Fruit fly (Drosophila melanogaster) whole organism, embryonic: ENCODE data around the gene Muc68D.

Experiments
- B-H2 ChIP-seq: fragments of 200-800 bp; sonication (Bioruptor generic); optimal IDR thresholded peaks from 2 replicates; lab custom pipeline; 2018; ENCODE audit warnings: missing biosample characterization, mild to moderate bottlenecking, missing genetic modification characterization
- CG11398 ChIP-seq: fragments of 200-800 bp; sonication (Bioruptor generic); optimal IDR thresholded peaks from 2 replicates; lab custom pipeline; 2016; ENCODE audit warnings: missing biosample characterization, missing genetic modification characterization
- CG13296 ChIP-seq: fragments of 200-800 bp; sonication (Bioruptor generic); optimal IDR thresholded peaks from 3 replicates; lab custom pipeline; 2018; ENCODE audit warnings: missing biosample characterization, mild to moderate bottlenecking, missing genetic modification characterization
- CG14667 ChIP-seq: fragments of 200-800 bp; sonication (Bioruptor generic); IDR thresholded peaks from 2 replicates; pipeline ENCODE4 v1.3.6; 2022; ENCODE audit warnings: missing biosample characterization, missing genetic modification characterization
- CG15269 ChIP-seq: fragments of 200-800 bp; sonication (Bioruptor generic); optimal IDR thresholded peaks from 2 replicates; lab custom pipeline; 2018; ENCODE audit warnings: missing biosample characterization, mild to moderate bottlenecking, missing genetic modification characterization, moderate library complexity
- CG15514 ChIP-seq: fragments of 200-800 bp; sonication (Bioruptor generic); optimal IDR thresholded peaks from 3 replicates; lab custom pipeline; 2017; ENCODE audit warnings: missing biosample characterization, missing genetic modification characterization, mild to moderate bottlenecking, moderate library complexity, missing genetic modification reagents
- CG17328 ChIP-seq: fragments of 200-800 bp; sonication (Bioruptor generic); IDR thresholded peaks from 2 replicates; pipeline ENCODE4 v1.3.6; 2022; ENCODE audit warnings: missing biosample characterization, missing genetic modification characterization
- CG18599 ChIP-seq: fragments of 200-800 bp; sonication (Bioruptor generic); optimal IDR thresholded peaks from 3 replicates; lab custom pipeline; 2017; ENCODE audit warnings: missing biosample characterization, missing genetic modification characterization, mild to moderate bottlenecking, moderate library complexity, missing genetic modification reagents
- CG33213 ChIP-seq: fragments of 200-800 bp; sonication (Bioruptor generic); optimal IDR thresholded peaks from 3 replicates; lab custom pipeline; 2016; ENCODE audit warnings: missing biosample characterization, missing genetic modification characterization
- CG34422 ChIP-seq: fragments of 200-800 bp; sonication (Bioruptor generic); IDR thresholded peaks from 3 replicates; pipeline ENCODE4 v1.3.6; 2022; ENCODE audit warnings: missing biosample characterization, missing genetic modification characterization
- CG3726 ChIP-seq: fragments of 200-800 bp; sonication (Bioruptor generic); IDR thresholded peaks from 3 replicates; pipeline ENCODE4, ENCODE4 v1.3.6; 2022; ENCODE audit warnings: missing biosample characterization, missing genetic modification characterization
- CG3995 ChIP-seq: fragments of 200-800 bp; sonication (Bioruptor generic); optimal IDR thresholded peaks from 3 replicates; lab custom pipeline; 2016; ENCODE audit warnings: missing biosample characterization, missing genetic modification characterization
- CG43689 ChIP-seq: fragments of 200-800 bp; sonication (Bioruptor generic); IDR thresholded peaks from 2 replicates; pipeline ENCODE4 v1.3.6; 2022; ENCODE audit warnings: missing biosample characterization, missing genetic modification characterization
- CG4617 ChIP-seq: fragments of 200-800 bp; sonication (Bioruptor generic); optimal IDR thresholded peaks from 3 replicates; lab custom pipeline; 2016; ENCODE audit warnings: missing biosample characterization, missing genetic modification characterization, borderline replicate concordance
- CG6683 ChIP-seq: fragments of 200-800 bp; sonication (Bioruptor generic); optimal IDR thresholded peaks from 2 replicates; lab custom pipeline; 2017; ENCODE audit warnings: missing biosample characterization, mild to moderate bottlenecking, missing genetic modification characterization, missing genetic modification reagents
- CG9215 ChIP-seq: fragments of 200-800 bp; sonication (Bioruptor generic); IDR thresholded peaks from 2 replicates; pipeline ENCODE4 v1.3.6; 2022; ENCODE audit warnings: missing biosample characterization, missing genetic modification characterization
- CoRest ChIP-seq: fragments of 200-800 bp; sonication (Bioruptor generic); optimal IDR thresholded peaks from 3 replicates; lab custom pipeline; 2018; ENCODE audit warnings: missing biosample characterization, mild to moderate bottlenecking, missing genetic modification characterization, moderate library complexity
- Dp ChIP-seq: fragments of 200-800 bp; sonication (Bioruptor generic); optimal IDR thresholded peaks from 2 replicates; lab custom pipeline; 2018; ENCODE audit warnings: missing biosample characterization, mild to moderate bottlenecking, missing genetic modification characterization, moderate library complexity
- Dref ChIP-seq: fragments of 200-800 bp; sonication (Bioruptor generic); IDR thresholded peaks from 2 replicates; pipeline ENCODE4 v1.3.6; 2022; ENCODE audit warnings: missing biosample characterization, missing genetic modification characterization
- Fer2 ChIP-seq: fragments of 200-800 bp; sonication (Bioruptor generic); optimal IDR thresholded peaks from 2 replicates; lab custom pipeline; 2018; ENCODE audit warnings: missing biosample characterization, mild to moderate bottlenecking, missing genetic modification characterization, moderate library complexity
- HmgD ChIP-seq: fragments of 200-800 bp; sonication (Bioruptor generic); optimal IDR thresholded peaks from 3 replicates; lab custom pipeline; 2016; ENCODE audit warnings: missing biosample characterization, missing genetic modification characterization
- HmgZ ChIP-seq: fragments of 200-800 bp; sonication (Bioruptor generic); optimal IDR thresholded peaks from 2 replicates; lab custom pipeline; 2018; ENCODE audit warnings: missing biosample characterization, mild to moderate bottlenecking, missing genetic modification characterization
- Lhr ChIP-seq: fragments of 200-800 bp; sonication (Bioruptor generic); optimal IDR thresholded peaks from 3 replicates; lab custom pipeline; 2017; ENCODE audit warnings: mild to moderate bottlenecking, missing biosample characterization, missing genetic modification reagents, missing genetic modification characterization
- MESR4 ChIP-seq: fragments of 200-800 bp; sonication (Bioruptor generic); optimal IDR thresholded peaks from 2 replicates; lab custom pipeline; 2018; ENCODE audit warnings: missing biosample characterization, mild to moderate bottlenecking, missing genetic modification characterization, moderate library complexity
- Pdp1 ChIP-seq, 2 experiments: fragments of 200-800 bp; sonication (Bioruptor generic); optimal IDR thresholded peaks; 3 replicates each; lab custom pipeline; 2016; ENCODE audit warnings: missing biosample characterization in 2 of 2, missing genetic modification characterization in 2 of 2, mild to moderate bottlenecking in 1 of 2, moderate library complexity in 1 of 2
- Poxn ChIP-seq: fragments of 200-800 bp; sonication (Bioruptor generic); IDR thresholded peaks from 2 replicates; pipeline ENCODE4 v1.3.6; 2022; ENCODE audit warnings: missing biosample characterization, missing genetic modification characterization
- Sry-β ChIP-seq: fragments of 200-800 bp; sonication (Bioruptor generic); optimal IDR thresholded peaks from 2 replicates; lab custom pipeline; 2018; ENCODE audit warnings: missing biosample characterization, mild to moderate bottlenecking, missing genetic modification characterization, moderate library complexity
- Usf ChIP-seq: fragments of 200-800 bp; sonication (Bioruptor generic); optimal IDR thresholded peaks from 2 replicates; lab custom pipeline; 2017; ENCODE audit warnings: missing genotype, missing biosample characterization, missing genetic modification characterization
- amos ChIP-seq: fragments of 200-800 bp; sonication (Bioruptor generic); IDR thresholded peaks from 2 replicates; pipeline ENCODE4 v1.3.6; 2022; ENCODE audit warnings: missing biosample characterization, missing genetic modification characterization; ENCODE audit not compliant: partially characterized antibody
- bowl ChIP-seq: fragments of 200-800 bp; sonication (Bioruptor generic); IDR thresholded peaks from 2 replicates; pipeline ENCODE4 v1.3.6; 2022; ENCODE audit warnings: missing biosample characterization, missing genetic modification characterization
- br ChIP-seq: fragments of >200 bp; optimal IDR thresholded peaks from 2 replicates; lab custom pipeline; 2017
- ci ChIP-seq: fragments of 200-800 bp; sonication (Bioruptor generic); IDR thresholded peaks from 3 replicates; pipeline ENCODE4 v1.3.6; 2022; ENCODE audit warnings: missing biosample characterization, missing genetic modification characterization
- da ChIP-seq: fragments of 200-800 bp; sonication (Bioruptor generic); optimal IDR thresholded peaks from 2 replicates; lab custom pipeline; 2016; ENCODE audit warnings: missing biosample characterization, missing genetic modification characterization
- eve ChIP-seq, 2 experiments: fragments of >200 bp; optimal IDR thresholded peaks; 2 replicates each; lab custom pipeline; 2017; ENCODE audit warnings: missing biosample characterization in 2 of 2, missing genetic modification characterization in 2 of 2
- gem ChIP-seq: fragments of 200-800 bp; sonication (Bioruptor generic); optimal IDR thresholded peaks from 2 replicates; lab custom pipeline; 2019; ENCODE audit warnings: missing biosample characterization, mild to moderate bottlenecking, missing genetic modification characterization, moderate library complexity
- insv ChIP-seq, 2 experiments: fragments of 200-800 bp; sonication (Bioruptor generic); optimal IDR thresholded peaks; 3 replicates each; lab custom pipeline; 2016 to 2018; ENCODE audit warnings: missing biosample characterization in 2 of 2, missing genetic modification characterization in 2 of 2
- kay ChIP-seq: fragments of 200-800 bp; sonication (Bioruptor generic); optimal IDR thresholded peaks from 2 replicates; lab custom pipeline; 2016; ENCODE audit warnings: missing biosample characterization, missing genetic modification characterization
- lab ChIP-seq: fragments of 200-800 bp; sonication (Bioruptor generic); optimal IDR thresholded peaks from 3 replicates; lab custom pipeline; 2017; ENCODE audit warnings: missing biosample characterization, missing genetic modification characterization, mild to moderate bottlenecking, moderate library complexity, missing genetic modification reagents
- lbe ChIP-seq: fragments of 200-800 bp; sonication (Bioruptor generic); optimal IDR thresholded peaks from 2 replicates; lab custom pipeline; 2016; ENCODE audit warnings: missing biosample characterization, mild to moderate bottlenecking, missing genetic modification characterization
- lov ChIP-seq, 2 experiments: fragments of 200-800 bp in 1 of 2; fragments of >200 bp in 1 of 2; sonication (Bioruptor generic) in 1 of 2; IDR thresholded peaks in 1 of 2; optimal IDR thresholded peaks in 1 of 2; 2 replicates in 1 of 2; 3 replicates in 1 of 2; pipeline versions ENCODE4 v1.3.6 to Lab custom; 2017 to 2022; ENCODE audit warnings: missing biosample characterization in 1 of 2, missing genetic modification characterization in 1 of 2
- nau ChIP-seq: fragments of 200-800 bp; sonication (Bioruptor generic); optimal IDR thresholded peaks from 3 replicates; lab custom pipeline; 2017; ENCODE audit warnings: missing biosample characterization, mild to moderate bottlenecking, missing genetic modification characterization, missing genetic modification reagents
- nmo ChIP-seq: fragments of 200-800 bp; sonication (Bioruptor generic); optimal IDR thresholded peaks from 2 replicates; lab custom pipeline; 2018; ENCODE audit warnings: missing biosample characterization, mild to moderate bottlenecking, missing genetic modification characterization, moderate library complexity
- psq ChIP-seq: fragments of 200-800 bp; sonication (Bioruptor generic); optimal IDR thresholded peaks from 2 replicates; lab custom pipeline; 2017; ENCODE audit warnings: missing biosample characterization, missing genetic modification characterization
- pzg ChIP-seq: fragments of 200-800 bp; sonication (Bioruptor generic); optimal IDR thresholded peaks from 3 replicates; lab custom pipeline; 2018; ENCODE audit warnings: missing biosample characterization, mild to moderate bottlenecking, missing genetic modification characterization, moderate library complexity
- rib ChIP-seq: fragments of 200-800 bp; sonication (Bioruptor generic); IDR thresholded peaks from 2 replicates; pipeline ENCODE4 v1.3.6; 2022; ENCODE audit warnings: missing biosample characterization, missing genetic modification characterization
- slbo ChIP-seq: fragments of 200-800 bp; sonication (Bioruptor generic); IDR thresholded peaks from 2 replicates; pipeline ENCODE4 v1.3.6; 2022; ENCODE audit warnings: missing biosample characterization, missing genetic modification characterization
- trem ChIP-seq: fragments of 200-800 bp; optimal IDR thresholded peaks from 3 replicates; lab custom pipeline; 2019; ENCODE audit warnings: missing biosample characterization, mild to moderate bottlenecking, missing genetic modification characterization, moderate library complexity
- yki ChIP-seq: fragments of >200 bp; optimal IDR thresholded peaks from 3 replicates; lab custom pipeline; 2018
- zen ChIP-seq: fragments of 200-800 bp; sonication (Bioruptor generic); optimal IDR thresholded peaks from 3 replicates; lab custom pipeline; 2018; ENCODE audit warnings: missing biosample characterization, mild to moderate bottlenecking, missing genetic modification characterization, moderate library complexity
- zen2 ChIP-seq: fragments of 200-800 bp; sonication (Bioruptor generic); IDR thresholded peaks from 3 replicates; pipeline ENCODE4 v1.3.6; 2022; ENCODE audit warnings: missing biosample characterization, missing genetic modification characterization; ENCODE audit not compliant: partially characterized antibody

Muc68D gene

dm6 chr3L:11720780-11721179 lies 51.2 kb downstream of the Muc68D start, which contains the start of gene Bmcp (continued):
- TF ChIP-seq CG15269 (peak; percentile 12), eve (GFP tag; optimal IDR thresholded peaks at IDR 0.05; lab: Kevin White, UChicago) (no peak), yki (lab: Kevin White, UChicago) (no peak), Poxn (GFP tag; lab: Robert Waterston, UW) (no peak), nau (GFP tag; lab: Kevin White, UChicago) (peak; percentile 18), psq (GFP tag; lab: Kevin White, UChicago) (no peak), nmo (GFP tag; lab: Kevin White, UChicago) (peak; percentile 3), gem (no peak), CG9215 (GFP tag; lab: Robert Waterston, UW) (no peak), CG34422 (GFP tag; lab: Robert Waterston, UW) (peak; percentile 47; the same call in 1 of the 3 replicates), Fer2 (tag; lab: Kevin White, UChicago) (no peak), CoRest (tag; lab: Kevin White, UChicago) (peak; percentile 35), Sry-β (GFP tag; lab: Kevin White, UChicago) (no peak), MESR4 (GFP tag; lab: Kevin White, UChicago) (peak; percentile 49), insv (GFP tag; optimal IDR thresholded peaks at IDR 0.05; lab: Kevin White, UChicago) (no peak), CG3726 (GFP tag; lab: Robert Waterston, UW) (no peak), Pdp1 (GFP tag; optimal IDR thresholded peaks at IDR 0.05; lab: Kevin White, UChicago) (peak in 1 of 2 experiments; percentile 90), CG33213 (peak; percentile 26), CG14667 (GFP tag; lab: Robert Waterston, UW) (no peak), Usf (no peak), CG11398 (GFP tag; lab: Kevin White, UChicago) (no peak), lov (optimal IDR thresholded peaks at IDR 0.05; lab: Kevin White, UChicago) (no peak), lov (GFP tag; IDR thresholded peaks at IDR 0.05; lab: Robert Waterston, UW) (0 out of 3 replicates have a peak, but pooled peaks have one; percentile 63), slbo (no peak), B-H2 (GFP tag; lab: Kevin White, UChicago) (peak; percentile 27), pzg (GFP tag; lab: Kevin White, UChicago) (peak; percentile 65), da (GFP tag; lab: Kevin White, UChicago) (no peak), zen (tag; lab: Kevin White, UChicago) (no peak), br (no peak), CG18599 (GFP tag; lab: Kevin White, UChicago) (peak; percentile 7), CG15514 (GFP tag; lab: Kevin White, UChicago) (peak; percentile 68), zen2 (GFP tag; lab: Robert Waterston, UW) (no peak), lbe (GFP tag; lab: Kevin White, UChicago) (no peak), CG4617 (GFP tag; lab: Kevin White, UChicago) (peak; percentile 42), HmgD (GFP tag; lab: Kevin White, UChicago) (no peak), lab (peak; percentile 39), Dp (GFP tag; lab: Kevin White, UChicago) (peak; percentile 90), Dref (no peak), bowl (GFP tag; lab: Robert Waterston, UW) (no peak), CG17328 (GFP tag; lab: Robert Waterston, UW) (0 out of 2 replicates have a peak, but pooled peaks have one; percentile 25), amos (0 out of 2 replicates have a peak, but pooled peaks have one; percentile 7), CG6683 (GFP tag; lab: Kevin White, UChicago) (no peak), rib (GFP tag; lab: Robert Waterston, UW) (no peak), trem (tag; lab: Kevin White, UChicago) (peak; percentile 29), HmgZ (tag; lab: Kevin White, UChicago) (peak; percentile 7), CG13296 (peak; percentile 14), ci (GFP tag; lab: Robert Waterston, UW) (peak; percentile 33; the same call in 1 of the 3 replicates), CG43689 (GFP tag; lab: Robert Waterston, UW) (no peak), CG3995 (no peak), kay (no peak), Lhr (peak; percentile 24)
